Fruit fly (Drosophila melanogaster) whole organism, embryonic: ENCODE data around the gene Ten-m.

Experiments
- B-H2 ChIP-seq: fragments of 200-800 bp; sonication (Bioruptor generic); optimal IDR thresholded peaks from 2 replicates; lab custom pipeline; 2018; ENCODE audit warnings: missing biosample characterization, mild to moderate bottlenecking, missing genetic modification characterization
- CG10431 ChIP-seq: fragments of 200-800 bp; sonication (Bioruptor generic); optimal IDR thresholded peaks from 3 replicates; lab custom pipeline; 2018; ENCODE audit warnings: missing biosample characterization, mild to moderate bottlenecking, missing genetic modification characterization
- CG10462 ChIP-seq: fragments of 200-800 bp; sonication (Bioruptor generic); optimal IDR thresholded peaks from 2 replicates; lab custom pipeline; 2016; ENCODE audit warnings: missing biosample characterization, missing genetic modification characterization
- CG10565 ChIP-seq: fragments of 200-800 bp; sonication (Bioruptor generic); optimal IDR thresholded peaks from 3 replicates; lab custom pipeline; 2016; ENCODE audit warnings: missing biosample characterization, mild to moderate bottlenecking, missing genetic modification characterization
- CG10654 ChIP-seq: fragments of 200-800 bp; sonication (Bioruptor generic); optimal IDR thresholded peaks from 2 replicates; lab custom pipeline; 2016; ENCODE audit warnings: missing biosample characterization, missing genetic modification characterization
- CG10959 ChIP-seq: fragments of 200-800 bp; sonication (Bioruptor generic); IDR thresholded peaks from 2 replicates; pipeline ENCODE4 v1.3.6; 2022; ENCODE audit warnings: missing biosample characterization, missing genetic modification characterization
- CG11504 ChIP-seq: fragments of 200-800 bp; sonication (Bioruptor generic); optimal IDR thresholded peaks from 3 replicates; lab custom pipeline; 2019; ENCODE audit warnings: missing biosample characterization, mild to moderate bottlenecking, missing genetic modification characterization, moderate library complexity
- CG13287 ChIP-seq: fragments of 200-800 bp; sonication (Bioruptor generic); IDR thresholded peaks from 2 replicates; pipeline ENCODE4 v1.3.6; 2022; ENCODE audit warnings: missing biosample characterization, missing genetic modification characterization; ENCODE audit not compliant: partially characterized antibody
- CG13775 ChIP-seq: fragments of 200-800 bp; sonication (Bioruptor generic); optimal IDR thresholded peaks from 3 replicates; lab custom pipeline; 2017; ENCODE audit warnings: missing biosample characterization, mild to moderate bottlenecking, missing genetic modification characterization
- CG15514 ChIP-seq: fragments of 200-800 bp; sonication (Bioruptor generic); optimal IDR thresholded peaks from 3 replicates; lab custom pipeline; 2017; ENCODE audit warnings: missing biosample characterization, missing genetic modification characterization, mild to moderate bottlenecking, moderate library complexity, missing genetic modification reagents
- CG17385 ChIP-seq: fragments of 200-800 bp; sonication (Bioruptor generic); optimal IDR thresholded peaks from 3 replicates; lab custom pipeline; 2018; ENCODE audit warnings: missing biosample characterization, mild to moderate bottlenecking, missing genetic modification characterization
- CG2712 ChIP-seq: fragments of 200-800 bp; optimal IDR thresholded peaks from 3 replicates; lab custom pipeline; 2019; ENCODE audit warnings: missing biosample characterization, mild to moderate bottlenecking, missing genetic modification characterization, moderate library complexity
- CG31388 ChIP-seq: fragments of 200-800 bp; sonication (Bioruptor generic); optimal IDR thresholded peaks from 2 replicates; lab custom pipeline; 2016; ENCODE audit warnings: missing biosample characterization, missing genetic modification characterization
- CG3163 ChIP-seq: fragments of 200-800 bp; sonication (Bioruptor generic); optimal IDR thresholded peaks from 3 replicates; lab custom pipeline; 2016; ENCODE audit warnings: missing biosample characterization, missing genetic modification characterization
- CG3407 ChIP-seq: fragments of 200-800 bp; sonication (Bioruptor generic); optimal IDR thresholded peaks from 2 replicates; lab custom pipeline; 2018; ENCODE audit warnings: missing biosample characterization, mild to moderate bottlenecking, missing genetic modification characterization
- CG43689 ChIP-seq: fragments of 200-800 bp; sonication (Bioruptor generic); IDR thresholded peaks from 2 replicates; pipeline ENCODE4 v1.3.6; 2022; ENCODE audit warnings: missing biosample characterization, missing genetic modification characterization
- CG4707 ChIP-seq: fragments of 200-800 bp; sonication (Bioruptor generic); optimal IDR thresholded peaks from 2 replicates; lab custom pipeline; 2018; ENCODE audit warnings: missing biosample characterization, mild to moderate bottlenecking, missing genetic modification characterization, moderate library complexity
- CG4854 ChIP-seq: fragments of 200-800 bp; sonication (Bioruptor generic); optimal IDR thresholded peaks from 2 replicates; lab custom pipeline; 2016; ENCODE audit warnings: missing biosample characterization, missing genetic modification characterization, inconsistent platforms
- CG5953 ChIP-seq: fragments of 200-800 bp; sonication (Bioruptor generic); IDR thresholded peaks from 2 replicates; pipeline ENCODE4 v1.3.6; 2022; ENCODE audit warnings: missing biosample characterization, missing genetic modification characterization
- CG7372 ChIP-seq: fragments of 200-800 bp; sonication (Bioruptor generic); IDR thresholded peaks from 2 replicates; pipeline ENCODE4 v1.3.6; 2022; ENCODE audit warnings: missing biosample characterization, missing genetic modification characterization
- CoRest ChIP-seq: fragments of 200-800 bp; sonication (Bioruptor generic); optimal IDR thresholded peaks from 3 replicates; lab custom pipeline; 2018; ENCODE audit warnings: missing biosample characterization, mild to moderate bottlenecking, missing genetic modification characterization, moderate library complexity
- D19B ChIP-seq: fragments of 200-800 bp; sonication (Bioruptor generic); optimal IDR thresholded peaks from 2 replicates; lab custom pipeline; 2017; ENCODE audit warnings: missing biosample characterization, mild to moderate bottlenecking, missing genetic modification characterization
- Dref ChIP-seq: fragments of 200-800 bp; sonication (Bioruptor generic); IDR thresholded peaks from 2 replicates; pipeline ENCODE4 v1.3.6; 2022; ENCODE audit warnings: missing biosample characterization, missing genetic modification characterization
- Drgx ChIP-seq: fragments of 200-800 bp; sonication (Bioruptor generic); IDR thresholded peaks from 2 replicates; pipeline ENCODE4 v1.3.6; 2022; ENCODE audit warnings: missing biosample characterization, missing genetic modification characterization
- Eip74EF ChIP-seq, 2 experiments: fragments of 200-800 bp in 1 of 2; fragments of >200 bp in 1 of 2; sonication (Bioruptor generic) in 1 of 2; optimal IDR thresholded peaks; 2 replicates each; lab custom pipeline; 2017 to 2019; ENCODE audit warnings: missing biosample characterization in 2 of 2, missing genetic modification characterization in 2 of 2, mild to moderate bottlenecking in 1 of 2, moderate library complexity in 1 of 2
- Hr39 ChIP-seq: fragments of >200 bp; optimal IDR thresholded peaks from 2 replicates; lab custom pipeline; 2017
- Hsf ChIP-seq: fragments of 200-800 bp; sonication (Bioruptor generic); optimal IDR thresholded peaks from 3 replicates; lab custom pipeline; 2016; ENCODE audit warnings: missing biosample characterization, missing genetic modification characterization
- Lpt ChIP-seq: fragments of >200 bp; optimal IDR thresholded peaks from 2 replicates; lab custom pipeline; 2018; ENCODE audit warnings: missing biosample characterization, missing genetic modification characterization
- NC2α ChIP-seq: fragments of 200-800 bp; sonication (Bioruptor generic); optimal IDR thresholded peaks from 2 replicates; lab custom pipeline; 2016; ENCODE audit warnings: missing biosample characterization, missing genetic modification characterization
- Neu2 ChIP-seq: fragments of 200-800 bp; sonication (Bioruptor generic); optimal IDR thresholded peaks from 3 replicates; lab custom pipeline; 2016; ENCODE audit warnings: missing biosample characterization, missing genetic modification characterization, borderline replicate concordance
- NfI ChIP-seq: fragments of 200-800 bp; sonication (Bioruptor generic); optimal IDR thresholded peaks from 3 replicates; lab custom pipeline; 2018; ENCODE audit warnings: missing biosample characterization, mild to moderate bottlenecking, missing genetic modification characterization, moderate library complexity
- Vsx1 ChIP-seq: fragments of 200-800 bp; sonication (Bioruptor generic); optimal IDR thresholded peaks from 2 replicates; lab custom pipeline; 2017; ENCODE audit warnings: missing biosample characterization, mild to moderate bottlenecking, missing genetic modification characterization, missing genetic modification reagents
- ac ChIP-seq: fragments of 200-800 bp; sonication (Bioruptor generic); optimal IDR thresholded peaks from 3 replicates; lab custom pipeline; 2017; ENCODE audit warnings: missing biosample characterization, mild to moderate bottlenecking, missing genetic modification characterization
- ara ChIP-seq: fragments of 200-800 bp; sonication (Bioruptor generic); IDR thresholded peaks from 2 replicates; pipeline ENCODE4 v1.3.6; 2022; ENCODE audit warnings: missing biosample characterization, missing genetic modification characterization
- bowl ChIP-seq: fragments of 200-800 bp; sonication (Bioruptor generic); IDR thresholded peaks from 2 replicates; pipeline ENCODE4 v1.3.6; 2022; ENCODE audit warnings: missing biosample characterization, missing genetic modification characterization
- cas ChIP-seq: fragments of 200-800 bp; sonication (Bioruptor generic); IDR thresholded peaks from 2 replicates; pipeline ENCODE4 v1.3.6; 2022; ENCODE audit warnings: missing biosample characterization, missing genetic modification characterization
- ci ChIP-seq: fragments of 200-800 bp; sonication (Bioruptor generic); IDR thresholded peaks from 3 replicates; pipeline ENCODE4 v1.3.6; 2022; ENCODE audit warnings: missing biosample characterization, missing genetic modification characterization
- crc ChIP-seq: fragments of 200-800 bp; sonication (Bioruptor generic); optimal IDR thresholded peaks from 2 replicates; lab custom pipeline; 2016; ENCODE audit warnings: missing biosample characterization, missing genetic modification characterization
- dmrt99B ChIP-seq: fragments of 200-800 bp; sonication (Bioruptor generic); optimal IDR thresholded peaks from 2 replicates; lab custom pipeline; 2018; ENCODE audit warnings: missing biosample characterization, mild to moderate bottlenecking, missing genetic modification characterization, moderate library complexity
- ewg ChIP-seq: fragments of 200-800 bp; sonication (Bioruptor generic); optimal IDR thresholded peaks from 3 replicates; lab custom pipeline; 2017; ENCODE audit warnings: mild to moderate bottlenecking, missing biosample characterization, missing genetic modification reagents, missing genetic modification characterization
- jumu ChIP-seq: fragments of 200-800 bp; sonication (Bioruptor generic); optimal IDR thresholded peaks from 3 replicates; lab custom pipeline; 2016; ENCODE audit warnings: missing biosample characterization, missing genetic modification characterization
- lov ChIP-seq, 2 experiments: fragments of 200-800 bp in 1 of 2; fragments of >200 bp in 1 of 2; sonication (Bioruptor generic) in 1 of 2; IDR thresholded peaks in 1 of 2; optimal IDR thresholded peaks in 1 of 2; 2 replicates in 1 of 2; 3 replicates in 1 of 2; pipeline versions ENCODE4 v1.3.6 to Lab custom; 2017 to 2022; ENCODE audit warnings: missing biosample characterization in 1 of 2, missing genetic modification characterization in 1 of 2
- pum ChIP-seq: fragments of 200-800 bp; sonication (Bioruptor generic); optimal IDR thresholded peaks from 2 replicates; lab custom pipeline; 2016; ENCODE audit warnings: missing biosample characterization, missing genetic modification characterization
- row ChIP-seq: fragments of 200-800 bp; sonication (Bioruptor generic); IDR thresholded peaks from 3 replicates; pipeline ENCODE4 v1.3.6; 2022; ENCODE audit warnings: missing biosample characterization, missing genetic modification characterization
- sens-2 ChIP-seq: fragments of 200-800 bp; sonication (Bioruptor generic); IDR thresholded peaks from 2 replicates; pipeline ENCODE4 v1.3.6; 2022; ENCODE audit warnings: missing biosample characterization, missing genetic modification characterization
- sna ChIP-seq: fragments of 200-800 bp; sonication (Bioruptor generic); IDR thresholded peaks from 2 replicates; pipeline ENCODE4 v1.3.6; 2022; ENCODE audit warnings: missing biosample characterization, missing genetic modification characterization; ENCODE audit not compliant: partially characterized antibody
- tin ChIP-seq: fragments of 200-800 bp; sonication (Bioruptor generic); optimal IDR thresholded peaks from 3 replicates; lab custom pipeline; 2016; ENCODE audit warnings: missing biosample characterization, missing genetic modification characterization
- tna ChIP-seq: fragments of 200-800 bp; sonication (Bioruptor generic); IDR thresholded peaks from 2 replicates; pipeline ENCODE4 v1.3.6; 2022; ENCODE audit warnings: missing biosample characterization, missing genetic modification characterization; ENCODE audit not compliant: partially characterized antibody
- vvl ChIP-seq: fragments of 200-800 bp; sonication (Bioruptor generic); IDR thresholded peaks from 2 replicates; pipeline ENCODE4 v1.3.6; 2022; ENCODE audit warnings: missing biosample characterization, missing genetic modification characterization
- z ChIP-seq: fragments of 200-800 bp; sonication (Bioruptor generic); IDR thresholded peaks from 3 replicates; pipeline ENCODE4 v1.3.6; 2022; ENCODE audit warnings: missing biosample characterization, missing genetic modification characterization

The Ten-m gene

dm6 chr3L:22273529-22274301, 133.9 kb downstream of the Ten-m start, which contains the start of gene Srpk79D (continued):
- TF ChIP-seq sna (no peak), D19B (GFP tag; lab: Kevin White, UChicago) (no peak), Drgx (GFP tag; lab: Robert Waterston, UW) (no peak), CG10565 (no peak), CG10654 (GFP tag; lab: Kevin White, UChicago) (no peak), Dref (GFP tag; lab: Robert Waterston, UW) (no peak), CG13287 (GFP tag; lab: Robert Waterston, UW) (no peak), CG13775 (GFP tag; lab: Kevin White, UChicago) (no peak), CG5953 (no peak), ci (GFP tag; lab: Robert Waterston, UW) (peak; percentile 59; the same call in 1 of the 3 replicates), bowl (no peak), Vsx1 (GFP tag; lab: Kevin White, UChicago) (no peak), tna (GFP tag; lab: Robert Waterston, UW) (no peak), CG17385 (GFP tag; lab: Kevin White, UChicago) (no peak), lov (optimal IDR thresholded peaks at IDR 0.05; lab: Kevin White, UChicago) (no peak), lov (GFP tag; IDR thresholded peaks at IDR 0.05; lab: Robert Waterston, UW) (no peak), CG3407 (no peak), ac (GFP tag; lab: Kevin White, UChicago) (no peak), z (GFP tag; lab: Robert Waterston, UW) (no peak), CG4854 (GFP tag; lab: Kevin White, UChicago) (no peak), CoRest (tag; lab: Kevin White, UChicago) (no peak), ara (GFP tag; lab: Robert Waterston, UW) (0 out of 2 replicates have a peak, but pooled peaks have one; percentile 45), CG10462 (GFP tag; lab: Kevin White, UChicago) (no peak), Hr39 (lab: Kevin White, UChicago) (no peak), pum (GFP tag; lab: Kevin White, UChicago) (no peak), cas (GFP tag; lab: Robert Waterston, UW) (no peak), CG7372 (no peak), CG10431 (GFP tag; lab: Kevin White, UChicago) (no peak), vvl (GFP tag; lab: Robert Waterston, UW) (0 out of 2 replicates have a peak, but pooled peaks have one; percentile 11), NfI (GFP tag; lab: Kevin White, UChicago) (no peak), ewg (GFP tag; lab: Kevin White, UChicago) (peak; percentile 91), CG3163 (GFP tag; lab: Kevin White, UChicago) (no peak), Lpt (GFP tag; lab: Kevin White, UChicago) (no peak), Neu2 (GFP tag; lab: Kevin White, UChicago) (no peak), tin (GFP tag; lab: Kevin White, UChicago) (no peak), CG11504 (tag; lab: Kevin White, UChicago) (peak; percentile 8), Eip74EF (GFP tag; optimal IDR thresholded peaks at IDR 0.05; lab: Kevin White, UChicago) (no peak), CG43689 (GFP tag; lab: Robert Waterston, UW) (no peak), sens-2 (GFP tag; lab: Robert Waterston, UW) (no peak), Hsf (GFP tag; lab: Kevin White, UChicago) (no peak), row (GFP tag; lab: Robert Waterston, UW) (peak; percentile 57; the same call in 1 of the 3 replicates), dmrt99B (tag; lab: Kevin White, UChicago) (no peak), B-H2 (no peak), CG10959 (GFP tag; lab: Robert Waterston, UW) (no peak), CG4707 (GFP tag; lab: Kevin White, UChicago) (no peak), CG31388 (no peak), CG2712 (no peak), CG15514 (peak; percentile 96), jumu (GFP tag; lab: Kevin White, UChicago) (no peak), NC2α (GFP tag; lab: Kevin White, UChicago) (no peak), crc (GFP tag; lab: Kevin White, UChicago) (no peak)
